Worm (Caenorhabditis elegans): ENCODE measurements around the gene srx-44.

DNA sequence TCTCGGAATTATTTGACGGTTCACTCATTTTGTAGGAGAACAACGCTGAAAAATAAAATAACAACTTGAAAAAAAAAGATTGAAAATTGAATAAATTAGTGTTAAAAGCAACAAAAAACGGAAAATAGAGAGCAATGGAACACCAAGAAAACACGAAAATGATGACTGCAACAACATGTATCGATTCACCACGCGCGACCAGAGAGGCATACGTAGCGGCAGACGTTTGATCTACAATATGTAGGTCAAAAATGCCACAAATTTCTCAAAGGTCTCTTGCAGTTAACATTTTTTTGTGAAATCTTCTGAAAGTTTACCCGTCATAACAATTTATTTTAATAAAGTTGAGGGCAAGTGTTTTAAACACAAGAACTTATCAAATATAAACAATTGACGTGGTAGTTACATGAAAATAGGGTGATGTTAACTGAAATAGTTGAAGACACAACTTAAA is 36.9 kb downstream of the srx-44 start, which contains the start of gene F14H3.5:
- TF ChIP-seq ref-1 (GFP tag; conservative IDR thresholded peaks at IDR 0.05) = no peak
- no peak for TF ChIP-seq ztf-29 (GFP tag; IDR thresholded peaks at IDR 0.05)
- no peak for TF ChIP-seq med-1 (GFP tag; optimal IDR thresholded peaks at IDR 0.05; ENCODE audit: insufficient read depth)
- no peak for TF ChIP-seq flt-1 (GFP tag; IDR thresholded peaks at IDR 0.05)

All from whole organism, midembryonic.